Worm (Caenorhabditis elegans) whole organism, L3 larva: ENCODE data around the gene msp-77.

Experiments used
- ZK546.5 ChIP-seq: sonication (generic microtip); optimal IDR thresholded peaks from 2 replicates; lab custom pipeline; 2017; ENCODE audit warnings: missing biosample characterization, missing genetic modification characterization
- aly-2 ChIP-seq: fragments of 150-350 bp; optimal IDR thresholded peaks from 2 replicates; lab custom pipeline; 2014; ENCODE audit warnings: missing biosample characterization, missing genetic modification characterization
- ama-1 ChIP-seq: fragments of 150-350 bp; optimal IDR thresholded peaks from 2 replicates; lab custom pipeline; 2018
- ceh-16 ChIP-seq: sonication (generic microtip); optimal IDR thresholded peaks from 2 replicates; lab custom pipeline; 2017; ENCODE audit warnings: missing biosample characterization, missing genetic modification characterization
- ceh-28 ChIP-seq: fragments of 150-350 bp; optimal IDR thresholded peaks from 2 replicates; lab custom pipeline; 2014; ENCODE audit warnings: missing biosample characterization, missing genetic modification reagents, missing genetic modification characterization
- ceh-82 ChIP-seq: fragments of 150-350 bp; optimal IDR thresholded peaks from 2 replicates; lab custom pipeline; 2014; ENCODE audit warnings: missing biosample characterization, missing genetic modification characterization
- daf-12 ChIP-seq: fragments of 150-350 bp; optimal IDR thresholded peaks from 2 replicates; lab custom pipeline; 2014; ENCODE audit warnings: missing biosample characterization, missing genetic modification reagents, missing genetic modification characterization
- egl-5 ChIP-seq: fragments of 150-350 bp; optimal IDR thresholded peaks from 2 replicates; lab custom pipeline; 2017; ENCODE audit warnings: missing biosample characterization, missing genetic modification reagents, missing genetic modification characterization, inconsistent platforms
- elt-1 ChIP-seq: fragments of 150-350 bp; optimal IDR thresholded peaks from 2 replicates; lab custom pipeline; 2014; ENCODE audit warnings: missing biosample characterization, missing genetic modification characterization
- elt-2 ChIP-seq: sonication (generic microtip); optimal IDR thresholded peaks from 2 replicates; lab custom pipeline; 2016; ENCODE audit warnings: missing genetic modification reagents, mild to moderate bottlenecking, missing genetic modification characterization, missing compliant biosample characterization
- elt-3 ChIP-seq, 3 experiments: fragments of 150-350 bp in 1 of 3; sonication (generic microtip) in 2 of 3; optimal IDR thresholded peaks; 2 replicates in 2 of 3; 4 replicates in 1 of 3; lab custom pipeline; 2014 to 2017; ENCODE audit warnings: missing biosample characterization in 3 of 3, missing genetic modification characterization in 3 of 3
- eor-1 ChIP-seq, 2 experiments: fragments of 150-350 bp; optimal IDR thresholded peaks; 2 replicates each; lab custom pipeline; 2014 to 2018; ENCODE audit warnings: missing biosample characterization in 2 of 2, missing genetic modification characterization in 2 of 2
- fkh-10 ChIP-seq: sonication (generic microtip); optimal IDR thresholded peaks from 2 replicates; lab custom pipeline; 2017; ENCODE audit warnings: missing biosample characterization, missing genetic modification reagents, missing genetic modification characterization
- fkh-2 ChIP-seq: fragments of 150-350 bp; optimal IDR thresholded peaks from 2 replicates; lab custom pipeline; 2014; ENCODE audit warnings: missing biosample characterization, missing genetic modification reagents, missing genetic modification characterization
- fos-1 ChIP-seq: fragments of 150-350 bp; optimal IDR thresholded peaks from 2 replicates; lab custom pipeline; 2014; ENCODE audit warnings: missing biosample characterization, missing genetic modification characterization
- hmg-11 ChIP-seq: sonication (generic microtip); optimal IDR thresholded peaks from 2 replicates; lab custom pipeline; 2016; ENCODE audit warnings: missing genetic modification characterization, missing compliant biosample characterization
- jun-1 ChIP-seq: fragments of 150-350 bp; optimal IDR thresholded peaks from 2 replicates; lab custom pipeline; 2014; ENCODE audit warnings: missing biosample characterization, missing genetic modification reagents, missing genetic modification characterization
- lin-39 ChIP-seq: fragments of 150-350 bp; optimal IDR thresholded peaks from 2 replicates; lab custom pipeline; 2018; ENCODE audit warnings: missing biosample characterization, missing genetic modification reagents, missing genetic modification characterization
- mdl-1 ChIP-seq: fragments of 150-350 bp; optimal IDR thresholded peaks from 2 replicates; lab custom pipeline; 2014; ENCODE audit warnings: missing biosample characterization, missing genetic modification characterization
- nfya-1 ChIP-seq: sonication (generic microtip); optimal IDR thresholded peaks from 2 replicates; lab custom pipeline; 2017; ENCODE audit warnings: missing genetic modification characterization, mild to moderate bottlenecking, missing compliant biosample characterization, antibody characterized with exemption, moderate library complexity; ENCODE audit not compliant: insufficient read depth
- nhr-11 ChIP-seq: fragments of 150-350 bp; optimal IDR thresholded peaks from 2 replicates; lab custom pipeline; 2014; ENCODE audit warnings: missing biosample characterization, missing genetic modification characterization
- nhr-12 ChIP-seq: fragments of 150-350 bp; optimal IDR thresholded peaks from 2 replicates; lab custom pipeline; 2014; ENCODE audit warnings: missing biosample characterization, missing genetic modification characterization
- nhr-23 ChIP-seq: fragments of 150-350 bp; optimal IDR thresholded peaks from 2 replicates; lab custom pipeline; 2014; ENCODE audit warnings: missing biosample characterization, missing genetic modification reagents, missing genetic modification characterization
- nhr-28 ChIP-seq: fragments of 150-350 bp; optimal IDR thresholded peaks from 2 replicates; lab custom pipeline; 2014; ENCODE audit warnings: missing biosample characterization, missing genetic modification characterization
- nhr-43 ChIP-seq: sonication (generic microtip); optimal IDR thresholded peaks from 2 replicates; lab custom pipeline; 2016; ENCODE audit warnings: mild to moderate bottlenecking, missing genetic modification characterization, missing compliant biosample characterization; ENCODE audit not compliant: poor library complexity, severe bottlenecking
- nhr-76 ChIP-seq: fragments of 150-350 bp; sonication (generic microtip); optimal IDR thresholded peaks from 5 replicates; lab custom pipeline; 2014; ENCODE audit warnings: missing biosample characterization, missing genetic modification characterization
- nhr-77 ChIP-seq: fragments of 150-350 bp; optimal IDR thresholded peaks from 2 replicates; lab custom pipeline; 2014; ENCODE audit warnings: missing biosample characterization, missing genetic modification characterization
- pha-4 ChIP-seq: fragments of 150-350 bp; optimal IDR thresholded peaks from 2 replicates; lab custom pipeline; 2014; ENCODE audit warnings: missing biosample characterization, missing genetic modification reagents, missing genetic modification characterization
- pqm-1 ChIP-seq: fragments of 150-350 bp; optimal IDR thresholded peaks from 2 replicates; lab custom pipeline; 2017; ENCODE audit warnings: missing biosample characterization, missing genetic modification characterization, inconsistent platforms
- sea-2 ChIP-seq: fragments of 150-350 bp; sonication (generic microtip); optimal IDR thresholded peaks from 4 replicates; lab custom pipeline; 2014; ENCODE audit warnings: missing biosample characterization, missing genetic modification reagents, missing genetic modification characterization
- skn-1 ChIP-seq: fragments of 150-350 bp; optimal IDR thresholded peaks from 2 replicates; lab custom pipeline; 2014; ENCODE audit warnings: missing biosample characterization, missing genetic modification characterization
- tbx-2 ChIP-seq: sonication (generic microtip); optimal IDR thresholded peaks from 2 replicates; lab custom pipeline; 2016; ENCODE audit warnings: mild to moderate bottlenecking, missing genetic modification characterization, missing compliant biosample characterization
- unc-39 ChIP-seq: sonication (generic microtip); optimal IDR thresholded peaks from 4 replicates; lab custom pipeline; 2017; ENCODE audit warnings: missing biosample characterization, missing genetic modification characterization
- unc-62 ChIP-seq: fragments of 150-350 bp; sonication (generic microtip); optimal IDR thresholded peaks from 4 replicates; lab custom pipeline; 2014; ENCODE audit warnings: missing biosample characterization, missing genetic modification reagents, missing genetic modification characterization
- zag-1 ChIP-seq: fragments of 150-350 bp; optimal IDR thresholded peaks from 2 replicates; lab custom pipeline; 2014; ENCODE audit warnings: missing biosample characterization, missing genetic modification characterization
- ztf-11 ChIP-seq: fragments of 150-350 bp; optimal IDR thresholded peaks from 2 replicates; lab custom pipeline; 2014; ENCODE audit warnings: missing biosample characterization, missing genetic modification characterization

The msp-77 gene

ce11 chrIV:9852818-9853466 is 41.5 kb upstream of the msp-77 start:
- no peak for TF ChIP-seq ceh-28 (tag; lab: Kevin White, UChicago)
- TF ChIP-seq ztf-11 (tag; lab: Kevin White, UChicago) = no peak
- TF ChIP-seq aly-2 = no peak
- no peak for TF ChIP-seq mdl-1
- no peak for TF ChIP-seq nhr-76 (tag; lab: Kevin White, UChicago)
- TF ChIP-seq ZK546.5 (tag; lab: Kevin White, UChicago) = no peak
- no peak for TF ChIP-seq nhr-43 (tag; lab: Kevin White, UChicago)
- TF ChIP-seq hmg-11 = no peak
- TF ChIP-seq daf-12 (tag; lab: Kevin White, UChicago) = no peak
- no peak for TF ChIP-seq ceh-82 (tag; lab: Kevin White, UChicago)
- no peak for TF ChIP-seq pqm-1
- no peak for TF ChIP-seq unc-39 (tag; lab: Kevin White, UChicago)
- TF ChIP-seq jun-1 (tag; lab: Kevin White, UChicago) = no peak
- no peak for TF ChIP-seq ama-1
- no peak for TF ChIP-seq eor-1 (tag; optimal IDR thresholded peaks at IDR 0.05; lab: Kevin White, UChicago)
- TF ChIP-seq, all 47 proteins: peak for 0

ce11 chrIV:9854952-9855351 is 39.5 kb upstream of the msp-77 start:
- TF ChIP-seq pqm-1 (peak; percentile 39), skn-1 (tag; lab: Kevin White, UChicago) (no peak), daf-12 (tag; lab: Kevin White, UChicago) (no peak), nhr-12 (tag; lab: Kevin White, UChicago) (no peak), nfya-1 (tag; lab: Kevin White, UChicago) (no peak), fos-1 (tag; lab: Kevin White, UChicago) (no peak), aly-2 (no peak), zag-1 (tag; lab: Kevin White, UChicago) (no peak), nhr-23 (no peak), pha-4 (tag; lab: Kevin White, UChicago) (peak; percentile 73), hmg-11 (no peak), ama-1 (no peak), ceh-82 (tag; lab: Kevin White, UChicago) (no peak), jun-1 (tag; lab: Kevin White, UChicago) (no peak), nhr-43 (tag; lab: Kevin White, UChicago) (no peak), mdl-1 (no peak), elt-1 (tag; lab: Kevin White, UChicago) (no peak), nhr-76 (tag; lab: Kevin White, UChicago) (no peak), unc-62 (GFP tag; lab: Kevin White, UChicago) (no peak), eor-1 (tag; optimal IDR thresholded peaks at IDR 0.05; lab: Kevin White, UChicago) (no peak), ZK546.5 (tag; lab: Kevin White, UChicago) (no peak), nhr-77 (tag; lab: Kevin White, UChicago) (no peak), nhr-11 (tag; lab: Kevin White, UChicago) (no peak), elt-2 (peak; percentile 64), tbx-2 (tag; lab: Kevin White, UChicago) (no peak), ceh-16 (tag; lab: Kevin White, UChicago) (no peak)

ce11 chrIV:9855712-9856111 is 38.7 kb upstream of the msp-77 start, which contains the start of gene K07F5.12:
Gene K07F5.12, plus strand, starts transcription at chrIV:9856012.
- TF ChIP-seq nhr-76 (tag; lab: Kevin White, UChicago) (no peak), ZK546.5 (tag; lab: Kevin White, UChicago) (no peak), fkh-2 (no peak), nhr-43 (tag; lab: Kevin White, UChicago) (no peak), pha-4 (tag; lab: Kevin White, UChicago) (no peak), nhr-11 (tag; lab: Kevin White, UChicago) (no peak), pqm-1 (no peak), lin-39 (no peak), tbx-2 (tag; lab: Kevin White, UChicago) (no peak), egl-5 (tag; lab: Kevin White, UChicago) (no peak), aly-2 (no peak), sea-2 (GFP tag; lab: Kevin White, UChicago) (no peak), jun-1 (tag; lab: Kevin White, UChicago) (no peak), nhr-28 (tag; lab: Kevin White, UChicago) (no peak), elt-3 (tag; optimal IDR thresholded peaks at IDR 0.05; lab: Kevin White, UChicago) (no peak), fkh-10 (no peak), eor-1 (tag; optimal IDR thresholded peaks at IDR 0.05; lab: Kevin White, UChicago) (no peak)
